Worm (Caenorhabditis elegans) whole organism, young adult: Measurements from ENCODE around the gene K08D8.4.

Source experiments
- F33H1.4 ChIP-seq: fragments of 200-800 bp; sonication (Bioruptor generic); IDR thresholded peaks from 2 replicates; pipeline ENCODE4 v1.3.6; 2022; ENCODE audit warnings: missing genetic modification reagents, missing genetic modification characterization, missing compliant biosample characterization
- ama-1 ChIP-seq, 3 experiments: fragments of 150-350 bp in 1 of 3; sonication (generic microtip) in 2 of 3; optimal IDR thresholded peaks; 2 replicates each; lab custom pipeline; 2014 to 2018; ENCODE audit warnings: missing biosample characterization in 2 of 3, missing genetic modification characterization in 2 of 3, missing genetic modification reagents in 2 of 3
- chd-7 ChIP-seq: sonication (generic microtip); optimal IDR thresholded peaks from 2 replicates; lab custom pipeline; 2016; ENCODE audit warnings: mild to moderate bottlenecking, missing genetic modification characterization, moderate library complexity, missing compliant biosample characterization
- egrh-3 ChIP-seq: fragments of 200-800 bp; sonication (Bioruptor generic); IDR thresholded peaks from 2 replicates; pipeline ENCODE4 v1.3.6; 2022; ENCODE audit warnings: missing genetic modification reagents, missing genetic modification characterization, missing compliant biosample characterization
- lsy-27 ChIP-seq: sonication (generic microtip); optimal IDR thresholded peaks from 2 replicates; lab custom pipeline; 2017; ENCODE audit warnings: missing genetic modification characterization, mild to moderate bottlenecking, missing compliant biosample characterization, antibody characterized with exemption, missing genotype, borderline replicate concordance; ENCODE audit not compliant: insufficient read depth
- nfya-2 ChIP-seq: fragments of 200-800 bp; sonication (Bioruptor generic); IDR thresholded peaks from 2 replicates; pipeline ENCODE4 v1.3.6; 2022; ENCODE audit warnings: missing genetic modification reagents, missing genetic modification characterization, missing compliant biosample characterization
- snpc-4 ChIP-seq, 5 experiments: fragments of 150-350 bp in 1 of 5; sonication (generic microtip) in 4 of 5; optimal IDR thresholded peaks; 2 replicates each; lab custom pipeline; 2014 to 2018; ENCODE audit warnings: missing genetic modification characterization in 5 of 5, missing biosample characterization in 3 of 5, antibody characterized with exemption in 2 of 5, mild to moderate bottlenecking in 2 of 5, missing compliant biosample characterization in 2 of 5, missing genotype in 2 of 5, moderate library complexity in 2 of 5, missing genetic modification reagents in 1 of 5
- somi-1 ChIP-seq: fragments of 200-800 bp; sonication (Bioruptor generic); optimal IDR thresholded peaks from 2 replicates; lab custom pipeline; 2018; ENCODE audit warnings: mild to moderate bottlenecking, missing genetic modification characterization, missing compliant biosample characterization

ce11 chrIV:12859797-12860196 is 50.0 kb downstream of the K08D8.4 start, which contains the start of gene gcy-18:
- TF ChIP-seq somi-1 (GFP tag; lab: Kevin White, UChicago) (no peak), ama-1 (optimal IDR thresholded peaks at IDR 0.05; lab: Kevin White, UChicago) (no peak), ama-1 (GFP tag; optimal IDR thresholded peaks at IDR 0.05; lab: Kevin White, UChicago) (no peak), chd-7 (tag; lab: Kevin White, UChicago) (no peak), snpc-4 (GFP tag; optimal IDR thresholded peaks at IDR 0.05; lab: Kevin White, UChicago) (no peak), snpc-4 (tag; optimal IDR thresholded peaks at IDR 0.05; lab: Kevin White, UChicago) (no peak), nfya-2 (GFP tag; lab: Robert Waterston, UW) (no peak), F33H1.4 (GFP tag; lab: Robert Waterston, UW) (no peak), egrh-3 (GFP tag; lab: Robert Waterston, UW) (no peak), lsy-27 (tag; lab: Kevin White, UChicago) (no peak)
